Fruit fly (Drosophila melanogaster): ENCODE results near the gene CG17154.

dm6 chr3L:12127294-12128029 is 39.0 kb downstream of the CG17154 start, which contains the start of the genes Ir68b and CG34241:
- TF ChIP-seq fkh (GFP tag; optimal IDR thresholded peaks at IDR 0.05) (no peak), CG16779 (tag; optimal IDR thresholded peaks at IDR 0.05) (no peak), CG3032 (tag; optimal IDR thresholded peaks at IDR 0.05) (no peak), lz (GFP tag; optimal IDR thresholded peaks at IDR 0.05) (no peak), CG10669 (GFP tag; optimal IDR thresholded peaks at IDR 0.05) (no peak), CG8632 (GFP tag; optimal IDR thresholded peaks at IDR 0.05) (no peak), Blimp-1 (GFP tag; optimal IDR thresholded peaks at IDR 0.05) (no peak), cyc (GFP tag; optimal IDR thresholded peaks at IDR 0.05) (no peak), Hr4 (GFP tag; optimal IDR thresholded peaks at IDR 0.05) (no peak), Lpt (GFP tag; optimal IDR thresholded peaks at IDR 0.05) (no peak)

All from whole organism, prepupa.